Fruit fly (Drosophila melanogaster) whole organism, prepupa: ENCODE data around the gene axo.

Experiments
- Blimp-1 ChIP-seq: fragments of 200-800 bp; sonication (Bioruptor generic); optimal IDR thresholded peaks from 3 replicates; lab custom pipeline; 2017; ENCODE audit warnings: missing biosample characterization, missing genetic modification characterization, mild to moderate bottlenecking, moderate library complexity, missing genetic modification reagents
- CG10669 ChIP-seq: fragments of 200-800 bp; sonication (Bioruptor generic); optimal IDR thresholded peaks from 3 replicates; lab custom pipeline; 2018; ENCODE audit warnings: missing biosample characterization, mild to moderate bottlenecking, missing genetic modification characterization, moderate library complexity
- CG11294 ChIP-seq: fragments of 200-800 bp; sonication (Bioruptor generic); IDR thresholded peaks from 2 replicates; pipeline ENCODE4 v1.3.6; 2022; ENCODE audit warnings: missing biosample characterization, missing genetic modification characterization
- CG11902 ChIP-seq: fragments of 200-800 bp; sonication (Bioruptor generic); optimal IDR thresholded peaks from 3 replicates; lab custom pipeline; 2016; ENCODE audit warnings: missing biosample characterization, missing genetic modification characterization
- CG15336 ChIP-seq: fragments of 200-800 bp; sonication (Bioruptor generic); IDR thresholded peaks from 2 replicates; pipeline ENCODE4 v1.3.6; 2022; ENCODE audit warnings: missing biosample characterization, missing genetic modification characterization
- CG1621 ChIP-seq: fragments of 200-800 bp; sonication (Bioruptor generic); optimal IDR thresholded peaks from 3 replicates; lab custom pipeline; 2018; ENCODE audit warnings: missing biosample characterization, mild to moderate bottlenecking, missing genetic modification characterization
- CG16779 ChIP-seq: fragments of 200-800 bp; sonication (Bioruptor generic); optimal IDR thresholded peaks from 3 replicates; lab custom pipeline; 2017; ENCODE audit warnings: missing biosample characterization, mild to moderate bottlenecking, missing genetic modification characterization
- CG32006 ChIP-seq: fragments of 200-800 bp; sonication (Bioruptor generic); optimal IDR thresholded peaks from 3 replicates; lab custom pipeline; 2017; ENCODE audit warnings: missing biosample characterization, mild to moderate bottlenecking, missing genetic modification characterization
- CG4318 ChIP-seq: fragments of 200-800 bp; sonication (Bioruptor generic); optimal IDR thresholded peaks from 3 replicates; lab custom pipeline; 2017; ENCODE audit warnings: missing biosample characterization, mild to moderate bottlenecking, missing genetic modification characterization
- CG6163 ChIP-seq: fragments of 200-800 bp; sonication (Bioruptor generic); IDR thresholded peaks from 3 replicates; pipeline ENCODE4 v1.3.6; 2022; ENCODE audit warnings: missing biosample characterization, missing genetic modification characterization
- CG6276 ChIP-seq: fragments of 200-800 bp; sonication (Bioruptor generic); optimal IDR thresholded peaks from 2 replicates; lab custom pipeline; 2017; ENCODE audit warnings: missing biosample characterization, mild to moderate bottlenecking, missing genetic modification characterization
- CG6792 ChIP-seq: fragments of 200-800 bp; sonication (Bioruptor generic); optimal IDR thresholded peaks from 3 replicates; lab custom pipeline; 2016; ENCODE audit warnings: missing biosample characterization, missing genetic modification characterization
- CG6808 ChIP-seq: fragments of 200-800 bp; sonication (Bioruptor generic); optimal IDR thresholded peaks from 3 replicates; lab custom pipeline; 2017; ENCODE audit warnings: missing biosample characterization, missing genetic modification characterization, mild to moderate bottlenecking, moderate library complexity, missing genetic modification reagents
- CG7368 ChIP-seq: fragments of 200-800 bp; sonication (Bioruptor generic); optimal IDR thresholded peaks from 3 replicates; lab custom pipeline; 2016; ENCODE audit warnings: missing biosample characterization, missing genetic modification characterization
- CG8119 ChIP-seq: fragments of 200-800 bp; sonication (Bioruptor generic); IDR thresholded peaks from 3 replicates; pipeline ENCODE4 v1.3.6; 2022; ENCODE audit warnings: missing biosample characterization, missing genetic modification characterization
- CG8319 ChIP-seq: fragments of 200-800 bp; sonication (Bioruptor generic); optimal IDR thresholded peaks from 3 replicates; lab custom pipeline; 2016; ENCODE audit warnings: missing biosample characterization, missing genetic modification characterization
- CG8632 ChIP-seq: fragments of 200-800 bp; sonication (Bioruptor generic); optimal IDR thresholded peaks from 3 replicates; lab custom pipeline; 2016; ENCODE audit warnings: missing biosample characterization, missing genetic modification characterization
- CG9139 ChIP-seq: fragments of 200-800 bp; sonication (Bioruptor generic); optimal IDR thresholded peaks from 3 replicates; lab custom pipeline; 2017; ENCODE audit warnings: missing biosample characterization, mild to moderate bottlenecking, missing genetic modification characterization
- Eip75B ChIP-seq: fragments of 200-800 bp; sonication (Bioruptor generic); optimal IDR thresholded peaks from 3 replicates; lab custom pipeline; 2016; ENCODE audit warnings: missing biosample characterization, missing genetic modification characterization
- Eip78C ChIP-seq: fragments of 200-800 bp; sonication (Bioruptor generic); peaks from one replicate; lab custom pipeline; 2016; ENCODE audit warnings: missing biosample characterization, missing genetic modification characterization
- Eip93F ChIP-seq: fragments of 200-800 bp; sonication (Bioruptor generic); optimal IDR thresholded peaks from 2 replicates; lab custom pipeline; 2016; ENCODE audit warnings: missing biosample characterization, mild to moderate bottlenecking, missing genetic modification characterization
- Ets21C ChIP-seq: fragments of 200-800 bp; sonication (Bioruptor generic); optimal IDR thresholded peaks from 3 replicates; lab custom pipeline; 2016; ENCODE audit warnings: missing biosample characterization, missing genetic modification characterization
- Ets96B ChIP-seq: fragments of 200-800 bp; optimal IDR thresholded peaks from 2 replicates; lab custom pipeline; 2019; ENCODE audit warnings: missing biosample characterization, mild to moderate bottlenecking, missing genetic modification characterization, moderate library complexity
- Gug ChIP-seq: fragments of 200-800 bp; sonication (Bioruptor generic); IDR thresholded peaks from 2 replicates; pipeline ENCODE4 v1.3.6; 2022; ENCODE audit warnings: missing biosample characterization, missing genetic modification characterization
- Hr38 ChIP-seq: sonication (Bioruptor generic); optimal IDR thresholded peaks from 2 replicates; lab custom pipeline; 2016; ENCODE audit warnings: missing biosample characterization, missing genetic modification characterization
- Hr39 ChIP-seq: fragments of 200-800 bp; sonication (Bioruptor generic); optimal IDR thresholded peaks from 2 replicates; lab custom pipeline; 2016; ENCODE audit warnings: missing biosample characterization, missing genetic modification characterization
- Hr4 ChIP-seq: fragments of 200-800 bp; sonication (Bioruptor generic); optimal IDR thresholded peaks from 3 replicates; lab custom pipeline; 2016; ENCODE audit warnings: missing biosample characterization, missing genetic modification characterization
- Lpt ChIP-seq: fragments of 200-800 bp; sonication (Bioruptor generic); optimal IDR thresholded peaks from 3 replicates; lab custom pipeline; 2016; ENCODE audit warnings: missing biosample characterization, missing genetic modification characterization
- Met ChIP-seq: fragments of 200-800 bp; sonication (Bioruptor generic); optimal IDR thresholded peaks from 3 replicates; lab custom pipeline; 2016; ENCODE audit warnings: missing biosample characterization, missing genetic modification characterization
- Smox ChIP-seq: fragments of 200-800 bp; sonication (Bioruptor generic); optimal IDR thresholded peaks from 3 replicates; lab custom pipeline; 2016; ENCODE audit warnings: missing biosample characterization, missing genetic modification characterization
- Sox102F ChIP-seq: fragments of 200-800 bp; sonication (Bioruptor generic); optimal IDR thresholded peaks from 2 replicates; lab custom pipeline; 2016; ENCODE audit warnings: missing biosample characterization, mild to moderate bottlenecking, missing genetic modification characterization
- Sox15 ChIP-seq: fragments of 200-800 bp; sonication (Bioruptor generic); optimal IDR thresholded peaks from 3 replicates; lab custom pipeline; 2016; ENCODE audit warnings: missing biosample characterization, missing genetic modification characterization
- achi ChIP-seq: fragments of 200-800 bp; sonication (Bioruptor generic); optimal IDR thresholded peaks from 3 replicates; lab custom pipeline; 2016; ENCODE audit warnings: missing biosample characterization, missing genetic modification characterization
- acj6 ChIP-seq: fragments of 200-800 bp; sonication (Bioruptor generic); optimal IDR thresholded peaks from 3 replicates; lab custom pipeline; 2016; ENCODE audit warnings: missing biosample characterization, missing genetic modification characterization
- cyc ChIP-seq: fragments of 200-800 bp; sonication (Bioruptor generic); optimal IDR thresholded peaks from 3 replicates; lab custom pipeline; 2016; ENCODE audit warnings: missing biosample characterization, missing genetic modification characterization
- dac ChIP-seq: fragments of 200-800 bp; sonication (Bioruptor generic); optimal IDR thresholded peaks from 2 replicates; lab custom pipeline; 2017; ENCODE audit warnings: missing biosample characterization, mild to moderate bottlenecking, missing genetic modification characterization
- esn ChIP-seq: fragments of 200-800 bp; sonication (Bioruptor generic); optimal IDR thresholded peaks from 2 replicates; lab custom pipeline; 2016; ENCODE audit warnings: missing biosample characterization, mild to moderate bottlenecking, missing genetic modification characterization, moderate library complexity
- fd59A ChIP-seq: fragments of 200-800 bp; sonication (Bioruptor generic); optimal IDR thresholded peaks from 2 replicates; lab custom pipeline; 2017; ENCODE audit warnings: missing biosample characterization, mild to moderate bottlenecking, missing genetic modification characterization, missing genetic modification reagents
- fkh ChIP-seq: fragments of 200-800 bp; sonication (Bioruptor generic); optimal IDR thresholded peaks from 3 replicates; lab custom pipeline; 2017; ENCODE audit warnings: missing biosample characterization, mild to moderate bottlenecking, missing genetic modification characterization, moderate library complexity
- lz ChIP-seq: fragments of 200-800 bp; sonication (Bioruptor generic); optimal IDR thresholded peaks from 3 replicates; lab custom pipeline; 2016; ENCODE audit warnings: missing biosample characterization, missing genetic modification characterization
- net ChIP-seq: fragments of 200-800 bp; sonication (Bioruptor generic); optimal IDR thresholded peaks from 3 replicates; lab custom pipeline; 2016; ENCODE audit warnings: missing biosample characterization, missing genetic modification characterization
- pdm3 ChIP-seq: fragments of 200-800 bp; sonication (Bioruptor generic); optimal IDR thresholded peaks from 3 replicates; lab custom pipeline; 2016; ENCODE audit warnings: missing biosample characterization, missing genetic modification characterization
- spab ChIP-seq: fragments of 200-800 bp; sonication (Bioruptor generic); optimal IDR thresholded peaks from 2 replicates; lab custom pipeline; 2017; ENCODE audit warnings: missing biosample characterization, mild to moderate bottlenecking, missing genetic modification characterization, missing genetic modification reagents
- ss ChIP-seq, 2 experiments: fragments of 200-800 bp; sonication (Bioruptor generic); optimal IDR thresholded peaks; 2 replicates in 1 of 2; 3 replicates in 1 of 2; lab custom pipeline; 2017 to 2018; ENCODE audit warnings: mild to moderate bottlenecking in 2 of 2, missing biosample characterization in 2 of 2, missing genetic modification characterization in 2 of 2, moderate library complexity in 1 of 2
- svp ChIP-seq: fragments of 200-800 bp; sonication (Bioruptor generic); peaks from one replicate; lab custom pipeline; 2016; ENCODE audit warnings: missing biosample characterization, missing genetic modification characterization
- topi ChIP-seq: fragments of 200-800 bp; sonication (Bioruptor generic); optimal IDR thresholded peaks from 3 replicates; lab custom pipeline; 2016; ENCODE audit warnings: missing biosample characterization, missing genetic modification characterization

The axo gene

dm6 chr3L:4709790-4710189 is 22.7 kb upstream of the axo start, which contains the start of gene CG13712:
Gene CG13712, minus strand, starts transcription at chr3L:4709890.
- TF ChIP-seq CG1621 (tag; lab: Kevin White, UChicago) (no peak), fd59A (GFP tag; lab: Kevin White, UChicago) (no peak), CG11902 (GFP tag; lab: Kevin White, UChicago) (no peak), Eip75B (no peak), Blimp-1 (GFP tag; lab: Kevin White, UChicago) (no peak), Sox102F (no peak), topi (no peak), CG7368 (GFP tag; lab: Kevin White, UChicago) (no peak), CG16779 (tag; lab: Kevin White, UChicago) (no peak), cyc (GFP tag; lab: Kevin White, UChicago) (no peak), CG15336 (no peak), net (no peak), CG11294 (no peak), svp (no peak), CG8632 (GFP tag; lab: Kevin White, UChicago) (no peak), fkh (GFP tag; lab: Kevin White, UChicago) (no peak), Ets21C (GFP tag; lab: Kevin White, UChicago) (no peak), Smox (no peak)
- TF ChIP-seq, all 60 proteins: peak for 0

dm6 chr3L:4708536-4708935 is 21.4 kb upstream of the axo start:
- TF ChIP-seq esn (GFP tag; lab: Kevin White, UChicago) (no peak), pdm3 (GFP tag; lab: Kevin White, UChicago) (no peak), Sox102F (no peak), CG8119 (GFP tag; lab: Robert Waterston, UW) (0 out of 3 replicates have a peak, but pooled peaks have one; percentile 14), CG32006 (peak; percentile 24), Gug (GFP tag; lab: Robert Waterston, UW) (0 out of 2 replicates have a peak, but pooled peaks have one; percentile 12), Met (GFP tag; lab: Kevin White, UChicago) (no peak), CG15336 (0 out of 2 replicates have a peak, but pooled peaks have one; percentile 7)

- TF ChIP-seq CG8319 (GFP tag; lab: Kevin White, UChicago) (peak; percentile 20), Eip78C (GFP tag; lab: Kevin White, UChicago) (peak; percentile 89), CG9139 (GFP tag; lab: Kevin White, UChicago) (no peak), Ets96B (peak; percentile 45), achi (GFP tag; lab: Kevin White, UChicago) (peak; percentile 71), svp (peak; percentile 49), CG6276 (GFP tag; lab: Kevin White, UChicago) (peak; percentile 77), CG6808 (no peak), dac (peak; percentile 53), acj6 (peak; percentile 64), lz (GFP tag; lab: Kevin White, UChicago) (no peak), spab (GFP tag; lab: Kevin White, UChicago) (no peak), Gug (GFP tag; lab: Robert Waterston, UW) (peak; percentile 87), Eip75B (peak; percentile 58), CG1621 (tag; lab: Kevin White, UChicago) (peak; percentile 20), Eip93F (no peak), esn (GFP tag; lab: Kevin White, UChicago) (peak; percentile 15), Lpt (peak; percentile 61), CG7368 (GFP tag; lab: Kevin White, UChicago) (peak; percentile 9), CG11294 (peak; percentile 78), topi (peak; percentile 48), Hr38 (GFP tag; lab: Kevin White, UChicago) (no peak), CG16779 (tag; lab: Kevin White, UChicago) (peak; percentile 6), Hr4 (GFP tag; lab: Kevin White, UChicago) (peak; percentile 71), fkh (GFP tag; lab: Kevin White, UChicago) (no peak), CG10669 (GFP tag; lab: Kevin White, UChicago) (peak; percentile 9), Hr39 (GFP tag; lab: Kevin White, UChicago) (no peak), CG4318 (GFP tag; lab: Kevin White, UChicago) (peak; percentile 74), CG32006 (peak; percentile 87), Ets21C (GFP tag; lab: Kevin White, UChicago) (no peak), Sox15 (no peak), CG6163 (peak; percentile 91), fd59A (GFP tag; lab: Kevin White, UChicago) (no peak), ss (GFP tag; optimal IDR thresholded peaks at IDR 0.05; lab: Kevin White, UChicago) (no peak), Smox (no peak), Met (GFP tag; lab: Kevin White, UChicago) (no peak), net (peak; percentile 40), CG6792 (GFP tag; lab: Kevin White, UChicago) (peak; percentile 43)
These were observed 20.7 kb upstream of the axo start for dm6 chr3L:4707831-4708230.
